Worm (Caenorhabditis elegans) whole organism, L4 larva: ENCODE results near the gene T27A1.3.

Experiments used
- D1046.2 ChIP-seq: fragments of 200-800 bp; sonication (Bioruptor generic); IDR thresholded peaks from 2 replicates; pipeline ENCODE4 v1.3.6; 2022; ENCODE audit warnings: missing genetic modification characterization, missing compliant biosample characterization
- F26F4.8 ChIP-seq: fragments of 200-800 bp; sonication (Bioruptor generic); conservative IDR thresholded peaks from 2 replicates; pipeline ENCODE4 v1.3.6; 2022; ENCODE audit warnings: missing genetic modification characterization, missing compliant biosample characterization
- F44E2.7 ChIP-seq: fragments of 200-800 bp; sonication (Bioruptor generic); IDR thresholded peaks from 2 replicates; pipeline ENCODE4 v2.1.2; 2022; ENCODE audit warnings: missing genetic modification characterization, missing compliant biosample characterization
- F49E8.2 ChIP-seq: sonication (generic microtip); optimal IDR thresholded peaks from 2 replicates; lab custom pipeline; 2016; ENCODE audit warnings: missing compliant biosample characterization, mild to moderate bottlenecking, missing genetic modification characterization, borderline replicate concordance
- T26A8.4 ChIP-seq: fragments of 200-800 bp; sonication (Bioruptor generic); IDR thresholded peaks from 2 replicates; pipeline ENCODE4 v1.3.6; 2022; ENCODE audit warnings: missing genetic modification characterization, missing compliant biosample characterization
- Y48G9A.11 ChIP-seq: fragments of 200-800 bp; sonication (Bioruptor generic); IDR thresholded peaks from 2 replicates; pipeline ENCODE4 v1.3.6; 2022; ENCODE audit warnings: missing genetic modification reagents, missing genetic modification characterization, missing compliant biosample characterization
- Y5F2A.4 ChIP-seq: fragments of 200-800 bp; sonication (Bioruptor generic); optimal IDR thresholded peaks from 2 replicates; lab custom pipeline; 2018; ENCODE audit warnings: mild to moderate bottlenecking, missing genetic modification characterization, missing compliant biosample characterization
- ZK337.2 ChIP-seq: fragments of 200-800 bp; sonication (Bioruptor generic); IDR thresholded peaks from 2 replicates; pipeline ENCODE4 v1.3.6; 2022; ENCODE audit warnings: missing genetic modification reagents, missing genetic modification characterization, missing compliant biosample characterization
- arid-1 ChIP-seq: fragments of 200-800 bp; sonication (Bioruptor generic); conservative IDR thresholded peaks from 2 replicates; pipeline ENCODE4 v1.3.6; 2022; ENCODE audit warnings: missing genetic modification reagents, missing genetic modification characterization, missing compliant biosample characterization
- attf-4 ChIP-seq: sonication (generic microtip); optimal IDR thresholded peaks from 3 replicates; lab custom pipeline; 2017; ENCODE audit warnings: missing biosample characterization, missing genetic modification characterization
- ceh-32 ChIP-seq: sonication (generic microtip); optimal IDR thresholded peaks from 2 replicates; lab custom pipeline; 2016; ENCODE audit warnings: mild to moderate bottlenecking, missing genetic modification characterization, missing compliant biosample characterization; ENCODE audit not compliant: poor library complexity
- ceh-44 ChIP-seq: fragments of 200-800 bp; sonication (Bioruptor generic); IDR thresholded peaks from 2 replicates; pipeline ENCODE4 v1.3.6; 2022; ENCODE audit warnings: missing genetic modification reagents, missing genetic modification characterization, missing compliant biosample characterization
- cey-2 ChIP-seq: sonication (generic microtip); optimal IDR thresholded peaks from 3 replicates; lab custom pipeline; 2017; ENCODE audit warnings: missing genetic modification characterization, mild to moderate bottlenecking, missing compliant biosample characterization, antibody characterized with exemption, borderline replicate concordance; ENCODE audit not compliant: insufficient read depth
- ctbp-1 ChIP-seq: fragments of 200-800 bp; sonication (Bioruptor generic); IDR thresholded peaks from 2 replicates; pipeline ENCODE4 v1.3.6; 2022; ENCODE audit warnings: missing genetic modification reagents, missing genetic modification characterization, missing compliant biosample characterization
- daf-12 ChIP-seq: fragments of 150-350 bp; optimal IDR thresholded peaks from 2 replicates; lab custom pipeline; 2014; ENCODE audit warnings: missing biosample characterization, missing genetic modification reagents, missing genetic modification characterization
- daf-16 ChIP-seq, 3 experiments: sonication (generic microtip); optimal IDR thresholded peaks; 2 replicates each; lab custom pipeline; 2016 to 2017; ENCODE audit warnings: missing genetic modification characterization in 3 of 3, missing genetic modification reagents in 3 of 3, mild to moderate bottlenecking in 2 of 3, missing compliant biosample characterization in 2 of 3, missing biosample characterization in 1 of 3, moderate library complexity in 1 of 3
- dmd-6 ChIP-seq: fragments of 200-800 bp; sonication (Bioruptor generic); IDR thresholded peaks from 2 replicates; pipeline ENCODE4 v1.3.6; 2022; ENCODE audit warnings: missing genetic modification reagents, missing genetic modification characterization, missing compliant biosample characterization
- dmd-8 ChIP-seq: fragments of 200-800 bp; sonication (Bioruptor generic); IDR thresholded peaks from 2 replicates; pipeline ENCODE4 v1.3.6; 2022; ENCODE audit warnings: missing genetic modification characterization, missing compliant biosample characterization
- dpl-1 ChIP-seq: fragments of 150-350 bp; optimal IDR thresholded peaks from 2 replicates; lab custom pipeline; 2014; ENCODE audit warnings: missing biosample characterization, missing genetic modification reagents, missing genetic modification characterization
- duxl-1 ChIP-seq: sonication (generic microtip); optimal IDR thresholded peaks from 2 replicates; lab custom pipeline; 2016; ENCODE audit warnings: mild to moderate bottlenecking, missing genetic modification characterization, moderate library complexity, missing compliant biosample characterization; ENCODE audit not compliant: poor library complexity
- dve-1 ChIP-seq: sonication (generic microtip); optimal IDR thresholded peaks from 2 replicates; lab custom pipeline; 2017; ENCODE audit warnings: antibody characterized with exemption, mild to moderate bottlenecking, missing genetic modification characterization, missing compliant biosample characterization; ENCODE audit not compliant: insufficient read depth
- egl-43 ChIP-seq: fragments of 200-800 bp; sonication (Bioruptor generic); IDR thresholded peaks from 2 replicates; pipeline ENCODE4 v1.3.6; 2022; ENCODE audit warnings: missing genetic modification reagents, missing genetic modification characterization, missing compliant biosample characterization
- fos-1 ChIP-seq: fragments of 150-350 bp; optimal IDR thresholded peaks from 2 replicates; lab custom pipeline; 2014; ENCODE audit warnings: missing biosample characterization, missing genetic modification characterization
- gei-8 ChIP-seq: fragments of 200-800 bp; sonication (Bioruptor generic); optimal IDR thresholded peaks from 2 replicates; lab custom pipeline; 2018; ENCODE audit warnings: mild to moderate bottlenecking, missing genetic modification characterization, missing compliant biosample characterization
- jun-1 ChIP-seq: fragments of 150-350 bp; optimal IDR thresholded peaks from 2 replicates; lab custom pipeline; 2014; ENCODE audit warnings: missing biosample characterization, missing genetic modification reagents, missing genetic modification characterization
- lim-7 ChIP-seq: fragments of 200-800 bp; sonication (Bioruptor generic); IDR thresholded peaks from 2 replicates; pipeline ENCODE4 v1.3.6; 2022; ENCODE audit warnings: missing genetic modification characterization, missing compliant biosample characterization
- lin-38 ChIP-seq: fragments of 200-800 bp; sonication (Bioruptor generic); IDR thresholded peaks from 2 replicates; pipeline ENCODE4 v1.3.6; 2022; ENCODE audit warnings: missing genetic modification reagents, missing genetic modification characterization, missing compliant biosample characterization
- madf-9 ChIP-seq: fragments of 200-800 bp; sonication (Bioruptor generic); conservative IDR thresholded peaks from 2 replicates; pipeline ENCODE4 v1.3.6; 2022; ENCODE audit warnings: missing genetic modification reagents, missing genetic modification characterization, missing compliant biosample characterization
- mdt-29 ChIP-seq: fragments of 200-800 bp; sonication (Bioruptor generic); IDR thresholded peaks from 2 replicates; pipeline ENCODE4 v1.3.6; 2022; ENCODE audit warnings: missing genetic modification reagents, missing genetic modification characterization, missing compliant biosample characterization
- mep-1 ChIP-seq: fragments of 150-350 bp; sonication (generic microtip); optimal IDR thresholded peaks from 3 replicates; lab custom pipeline; 2014; ENCODE audit warnings: missing biosample characterization, missing genetic modification characterization
- mes-2 ChIP-seq: sonication (generic microtip); optimal IDR thresholded peaks from 2 replicates; lab custom pipeline; 2016; ENCODE audit warnings: missing genotype, mild to moderate bottlenecking, missing genetic modification characterization, missing compliant biosample characterization; ENCODE audit not compliant: poor library complexity, severe bottlenecking
- nhr-11 ChIP-seq: fragments of 150-350 bp; optimal IDR thresholded peaks from 2 replicates; lab custom pipeline; 2014; ENCODE audit warnings: missing biosample characterization, missing genetic modification characterization
- nhr-237 ChIP-seq: sonication (generic microtip); optimal IDR thresholded peaks from 2 replicates; lab custom pipeline; 2017; ENCODE audit warnings: missing biosample characterization, missing genetic modification characterization
- php-3 ChIP-seq: fragments of 200-800 bp; sonication (Bioruptor generic); IDR thresholded peaks from 2 replicates; pipeline ENCODE4 v1.3.6; 2022; ENCODE audit warnings: missing genetic modification reagents, missing genetic modification characterization, missing compliant biosample characterization
- sdz-12 ChIP-seq: fragments of 200-800 bp; sonication (Bioruptor generic); optimal IDR thresholded peaks from 2 replicates; lab custom pipeline; 2018; ENCODE audit warnings: mild to moderate bottlenecking, missing genetic modification characterization, missing compliant biosample characterization
- snpc-1.2 ChIP-seq: fragments of 200-800 bp; sonication (Bioruptor generic); IDR thresholded peaks from 2 replicates; pipeline ENCODE4 v1.3.6; 2022; ENCODE audit warnings: missing genetic modification reagents, missing genetic modification characterization, missing compliant biosample characterization
- unc-39 ChIP-seq: sonication (generic microtip); optimal IDR thresholded peaks from 2 replicates; lab custom pipeline; 2017; ENCODE audit warnings: missing biosample characterization, missing genetic modification characterization
- unc-62 ChIP-seq, 3 experiments: fragments of 150-350 bp in 1 of 3; sonication (generic microtip); optimal IDR thresholded peaks in 2 of 3; peaks in 1 of 3; 1 replicate in 1 of 3; 2 replicates in 2 of 3; lab custom pipeline; 2014 to 2017; ENCODE audit warnings: missing biosample characterization in 3 of 3, missing genetic modification characterization in 3 of 3, missing genetic modification reagents in 3 of 3, missing genotype in 1 of 3
- zip-2 ChIP-seq: fragments of 150-350 bp; optimal IDR thresholded peaks from 2 replicates; lab custom pipeline; 2014; ENCODE audit warnings: missing biosample characterization, missing genetic modification characterization
- ztf-11 ChIP-seq: fragments of 150-350 bp; optimal IDR thresholded peaks from 2 replicates; lab custom pipeline; 2014; ENCODE audit warnings: missing biosample characterization, missing genetic modification characterization
- ztf-7 ChIP-seq: fragments of 150-350 bp; optimal IDR thresholded peaks from 2 replicates; lab custom pipeline; 2014; ENCODE audit warnings: missing biosample characterization, missing genetic modification characterization

The T27A1.3 gene

DNA sequence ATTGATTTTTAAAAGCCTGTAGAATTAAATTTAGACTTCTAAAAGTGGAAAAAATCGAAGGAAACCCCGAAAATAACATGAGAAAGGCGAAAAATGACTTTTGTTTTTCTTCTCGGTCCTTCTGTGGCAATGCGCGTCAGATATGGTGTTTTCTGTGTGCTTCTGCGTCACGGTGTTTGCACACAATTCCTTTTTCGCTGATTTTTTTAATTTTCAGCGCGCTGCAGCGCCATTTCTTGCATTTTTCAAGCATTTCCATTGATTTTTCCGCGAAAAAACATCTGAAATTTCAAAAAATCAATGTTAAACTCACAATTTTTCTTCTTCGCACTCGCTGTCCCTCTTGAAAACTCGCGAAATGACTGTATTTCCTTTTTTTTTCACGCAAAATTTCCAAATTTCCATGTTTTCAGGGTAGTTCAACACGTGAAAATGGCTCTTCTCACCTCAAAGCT, 44.9 kb downstream of the T27A1.3 start, which contains the start of the genes cdc-37 and W08F4.3:
Gene cdc-37, minus strand, starts transcription at position 405 of the 455 bp plus-strand sequence.
Gene W08F4.3, plus strand, starts transcription at position 414 of the 455 bp plus-strand sequence.
- TF ChIP-seq Y48G9A.11 (peak; percentile 43; the same call in 1 of the 2 replicates), lin-38 (GFP tag; lab: Robert Waterston, UW) (peak; percentile 60), dpl-1 (GFP tag; lab: Kevin White, UChicago) (peak; percentile 8), attf-4 (tag; lab: Kevin White, UChicago) (no peak), ctbp-1 (GFP tag; lab: Robert Waterston, UW) (no peak), ceh-44 (GFP tag; lab: Robert Waterston, UW) (no peak), mes-2 (tag; lab: Kevin White, UChicago) (peak; percentile 51)

DNA sequence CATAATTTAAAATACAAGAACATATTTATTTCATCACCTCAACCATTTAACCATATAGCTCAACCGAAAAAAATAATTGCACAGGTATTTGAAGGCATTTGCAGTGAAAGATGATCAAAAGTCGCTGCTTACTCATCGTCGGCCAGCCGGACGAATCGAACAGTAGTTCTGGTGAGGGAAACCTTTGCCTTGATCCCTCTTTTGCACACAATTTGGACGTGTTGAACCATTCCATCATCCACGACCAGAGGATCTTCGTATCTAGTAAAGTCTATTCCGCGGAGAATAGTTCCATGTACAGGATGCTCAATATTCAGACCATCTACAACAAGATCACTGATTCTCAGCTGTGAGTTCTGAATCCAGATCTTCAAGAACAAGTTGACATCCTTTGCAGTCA, 46.7 kb downstream of the T27A1.3 start:
- TF ChIP-seq dmd-8 (GFP tag; lab: Robert Waterston, UW) (peak; percentile 63; the same call in 1 of the 2 replicates), F49E8.2 (tag; lab: Kevin White, UChicago) (peak; percentile 46), snpc-1.2 (GFP tag; lab: Robert Waterston, UW) (0 out of 2 replicates have a peak, but pooled peaks have one; percentile 39), Y48G9A.11 (no peak), lin-38 (GFP tag; lab: Robert Waterston, UW) (peak; percentile 41), duxl-1 (tag; lab: Kevin White, UChicago) (peak; percentile 24)

DNA sequence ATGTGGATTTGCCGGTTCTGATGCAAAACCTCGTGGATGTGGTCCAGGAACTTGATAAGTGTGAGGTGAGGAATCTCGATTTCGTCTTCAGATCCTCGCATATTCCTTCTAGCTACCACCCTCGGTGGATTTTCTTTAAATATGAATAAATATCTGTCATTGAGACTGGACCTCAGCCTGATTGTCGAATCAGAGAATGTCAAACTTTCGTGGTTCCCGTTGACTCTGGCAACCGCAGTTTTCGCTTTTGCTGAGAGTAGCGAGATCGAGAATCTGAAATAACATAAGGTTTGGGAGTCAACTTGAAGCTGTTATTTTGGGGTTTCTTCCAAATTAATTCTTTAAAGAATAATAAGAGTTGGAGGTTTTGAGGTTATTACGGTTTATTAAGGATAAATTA, 47.3 kb downstream of the T27A1.3 start, which contains the start of gene fbxb-14:
Gene fbxb-14, minus strand, starts transcription at position 101 of the 400 bp plus-strand sequence.
- TF ChIP-seq F44E2.7 (GFP tag; lab: Robert Waterston, UW) (no peak), F26F4.8 (no peak), fos-1 (tag; lab: Kevin White, UChicago) (no peak), egl-43 (no peak), F49E8.2 (tag; lab: Kevin White, UChicago) (no peak), nhr-11 (no peak), ztf-7 (tag; lab: Kevin White, UChicago) (no peak), mdt-29 (GFP tag; lab: Robert Waterston, UW) (no peak), arid-1 (no peak), dmd-6 (GFP tag; lab: Robert Waterston, UW) (no peak), ceh-44 (GFP tag; lab: Robert Waterston, UW) (no peak), duxl-1 (tag; lab: Kevin White, UChicago) (no peak), daf-16 (GFP tag; optimal IDR thresholded peaks at IDR 0.05; lab: Kevin White, UChicago) (no peak), daf-16 (tag; optimal IDR thresholded peaks at IDR 0.05; lab: Kevin White, UChicago) (no peak), zip-2 (no peak)
- TF ChIP-seq, all 104 proteins: peak for 0

DNA sequence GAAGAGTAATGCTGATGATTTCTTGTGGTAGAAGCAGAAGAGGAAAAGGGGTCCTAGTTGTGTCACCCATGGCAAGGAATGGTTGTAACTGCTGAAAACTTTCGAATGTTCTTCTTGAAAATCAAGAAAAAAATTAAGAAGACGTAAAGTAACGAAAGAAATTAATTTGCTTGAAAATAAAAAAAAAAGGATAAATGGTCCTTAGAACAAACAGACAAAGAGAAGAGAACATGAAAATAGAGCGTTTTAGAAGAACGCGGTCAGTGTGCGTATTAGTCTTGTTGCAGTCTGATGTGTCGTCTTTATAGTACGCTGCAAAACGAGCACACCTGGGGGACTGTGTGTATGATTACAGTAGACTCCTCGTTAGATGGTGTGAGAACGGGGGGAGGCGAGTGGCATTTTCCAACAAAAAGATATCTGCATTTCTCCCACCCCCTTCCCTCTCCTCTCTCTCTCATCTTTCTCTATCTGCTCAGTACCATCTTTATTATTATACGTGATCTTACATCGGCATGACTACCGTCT, 49.1 kb downstream of the T27A1.3 start, which contains the start of the genes W08F4.12 and W08F4.13:
Gene W08F4.12, minus strand, starts transcription at position 101 of the 528 bp plus-strand sequence.
Gene W08F4.13, plus strand, starts transcription at position 478 of the 528 bp plus-strand sequence.
- TF ChIP-seq ceh-32 (tag; lab: Kevin White, UChicago), result no peak
- no peak for TF ChIP-seq jun-1 (tag; lab: Kevin White, UChicago)
- no peak for TF ChIP-seq ztf-11
- no peak for TF ChIP-seq mdt-29 (GFP tag; lab: Robert Waterston, UW)
- no peak for TF ChIP-seq daf-12
- no peak for TF ChIP-seq T26A8.4 (GFP tag; lab: Robert Waterston, UW)
- no peak for TF ChIP-seq sdz-12
- no peak for TF ChIP-seq Y5F2A.4

DNA sequence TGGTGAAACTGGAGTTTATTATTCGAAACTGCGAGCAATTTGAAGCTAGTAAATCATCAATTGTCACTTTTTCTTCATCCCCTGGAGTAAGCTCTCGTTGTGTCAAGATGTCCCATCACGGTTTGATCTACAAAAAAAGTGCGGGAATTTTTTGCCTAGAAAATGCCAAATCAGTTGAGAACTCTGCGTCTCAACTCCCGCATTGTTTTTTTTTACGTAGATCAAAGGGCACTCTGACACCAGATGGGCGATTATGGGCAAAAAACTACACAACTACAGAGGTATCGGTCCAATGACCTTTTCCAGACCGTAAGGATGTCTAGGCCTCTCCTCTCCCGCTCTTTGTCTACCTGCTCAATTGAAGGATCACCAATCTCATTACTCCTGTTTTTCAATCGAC, 52.2 kb downstream of the T27A1.3 start, which contains the start of gene fbxb-34:
Gene fbxb-34, plus strand, starts transcription at position 301 of the 400 bp plus-strand sequence.
- TF ChIP-seq cey-2 (no peak), unc-62 (GFP tag; optimal IDR thresholded peaks at IDR 0.05 in 1 of 2; lab: Kevin White, UChicago) (no peak), unc-62 (tag; optimal IDR thresholded peaks at IDR 0.05; lab: Kevin White, UChicago) (no peak), dve-1 (no peak), D1046.2 (GFP tag; lab: Robert Waterston, UW) (no peak), lim-7 (no peak), gei-8 (GFP tag; lab: Kevin White, UChicago) (no peak), madf-9 (GFP tag; lab: Robert Waterston, UW) (no peak), ZK337.2 (GFP tag; lab: Robert Waterston, UW) (no peak), php-3 (GFP tag; lab: Robert Waterston, UW) (no peak), unc-39 (tag; lab: Kevin White, UChicago) (no peak), mep-1 (no peak), ctbp-1 (GFP tag; lab: Robert Waterston, UW) (no peak), lin-38 (GFP tag; lab: Robert Waterston, UW) (no peak), nhr-237 (tag; lab: Kevin White, UChicago) (no peak)
